Worm (Caenorhabditis elegans): ENCODE measurements around the gene smf-3.

ce11 chrIV:2663953-2664900 is 45.6 kb downstream of the smf-3 start, which contains the start of gene Y69A2AR.31:
- TF ChIP-seq nhr-12 (tag; optimal IDR thresholded peaks at IDR 0.05) (no peak), snpc-4 (tag; optimal IDR thresholded peaks at IDR 0.05) (no peak), unc-62 (GFP tag; optimal IDR thresholded peaks at IDR 0.05) (no peak), elt-1 (tag; optimal IDR thresholded peaks at IDR 0.05; ENCODE audit: borderline replicate concordance, insufficient read depth) (no peak), lin-13 (tag; optimal IDR thresholded peaks at IDR 0.05) (no peak), ces-1 (GFP tag; optimal IDR thresholded peaks at IDR 0.05) (peak; percentile 14), nhr-76 (tag; optimal IDR thresholded peaks at IDR 0.05) (no peak)

Data from whole organism, mixed stage, embryonic.